Fruit fly (Drosophila melanogaster): ENCODE data around the gene CG34251.

dm6 chr3L:17644906-17645244 is 26.5 kb upstream of the CG34251 start, which contains the start of gene Pep:
- no peak for TF ChIP-seq br (GFP tag; optimal IDR thresholded peaks at IDR 0.05)
- TF ChIP-seq dsf (GFP tag; optimal IDR thresholded peaks at IDR 0.05; ENCODE audit: borderline replicate concordance), result peak; percentile 55
- peak; percentile 8 for TF ChIP-seq jim (GFP tag; optimal IDR thresholded peaks at IDR 0.05)
- TF ChIP-seq psq (GFP tag; optimal IDR thresholded peaks at IDR 0.05), result peak; percentile 45
- TF ChIP-seq Dfd (GFP tag; optimal IDR thresholded peaks at IDR 0.05), result no peak
- no peak for TF ChIP-seq Abd-B (GFP tag; optimal IDR thresholded peaks at IDR 0.05)

Measured in whole organism, wandering third instar larva.